Worm (Caenorhabditis elegans): Measurements from ENCODE around the gene K06A9.3.

ce11 chrX:1541072-1541471 lies 5.9 kb upstream of the K06A9.3 start:
- TF ChIP-seq tbx-11 (GFP tag; IDR thresholded peaks at IDR 0.05) (no peak), pes-1 (GFP tag; IDR thresholded peaks at IDR 0.05) (no peak), ama-1 (optimal IDR thresholded peaks at IDR 0.05) (no peak), hmg-4 (GFP tag; optimal IDR thresholded peaks at IDR 0.05) (no peak), flt-1 (GFP tag; IDR thresholded peaks at IDR 0.05) (no peak), sea-1 (GFP tag; conservative IDR thresholded peaks at IDR 0.05) (no peak), tbx-37 (GFP tag; conservative IDR thresholded peaks at IDR 0.05) (no peak)
